Fruit fly (Drosophila melanogaster) whole organism, embryonic: ENCODE results near the gene pont.

Experiments used
- Asciz ChIP-seq: fragments of 200-800 bp; sonication (Bioruptor generic); optimal IDR thresholded peaks from 2 replicates; lab custom pipeline; 2017; ENCODE audit warnings: missing biosample characterization, mild to moderate bottlenecking, missing genetic modification characterization, missing genetic modification reagents
- CG10366 ChIP-seq: fragments of 200-800 bp; sonication (Bioruptor generic); IDR thresholded peaks from 2 replicates; pipeline ENCODE4 v1.3.6; 2022; ENCODE audit warnings: missing biosample characterization, missing genetic modification characterization
- CG11456 ChIP-seq: fragments of 200-800 bp; sonication (Bioruptor generic); IDR thresholded peaks from 3 replicates; pipeline ENCODE4 v1.3.6; 2022; ENCODE audit warnings: missing biosample characterization, missing genetic modification characterization
- CG12744 ChIP-seq: fragments of 200-800 bp; sonication (Bioruptor generic); optimal IDR thresholded peaks from 2 replicates; lab custom pipeline; 2016; ENCODE audit warnings: missing biosample characterization, missing genetic modification characterization
- CG15011 ChIP-seq: fragments of 200-800 bp; sonication (Bioruptor generic); optimal IDR thresholded peaks from 3 replicates; lab custom pipeline; 2018; ENCODE audit warnings: missing biosample characterization, mild to moderate bottlenecking, missing genetic modification characterization
- CG15269 ChIP-seq: fragments of 200-800 bp; sonication (Bioruptor generic); optimal IDR thresholded peaks from 2 replicates; lab custom pipeline; 2018; ENCODE audit warnings: missing biosample characterization, mild to moderate bottlenecking, missing genetic modification characterization, moderate library complexity
- CG15479 ChIP-seq: fragments of 200-800 bp; sonication (Bioruptor generic); optimal IDR thresholded peaks from 3 replicates; lab custom pipeline; 2019; ENCODE audit warnings: missing biosample characterization, mild to moderate bottlenecking, missing genetic modification characterization, moderate library complexity
- CG17328 ChIP-seq: fragments of 200-800 bp; sonication (Bioruptor generic); IDR thresholded peaks from 2 replicates; pipeline ENCODE4 v1.3.6; 2022; ENCODE audit warnings: missing biosample characterization, missing genetic modification characterization
- CG17361 ChIP-seq: fragments of 200-800 bp; sonication (Bioruptor generic); IDR thresholded peaks from 3 replicates; pipeline ENCODE4 v1.3.6; 2022; ENCODE audit warnings: missing biosample characterization, missing genetic modification characterization
- CG18011 ChIP-seq: fragments of 200-800 bp; sonication (Bioruptor generic); optimal IDR thresholded peaks from 2 replicates; lab custom pipeline; 2017; ENCODE audit warnings: missing biosample characterization, missing genetic modification characterization, mild to moderate bottlenecking, moderate library complexity, missing genotype
- CG2889 ChIP-seq: fragments of 200-800 bp; sonication (Bioruptor generic); IDR thresholded peaks from 3 replicates; pipeline ENCODE4 v1.3.6; 2022; ENCODE audit warnings: missing biosample characterization, missing genetic modification characterization
- CG3065 ChIP-seq: fragments of 200-800 bp; sonication (Bioruptor generic); optimal IDR thresholded peaks from 2 replicates; lab custom pipeline; 2016; ENCODE audit warnings: missing biosample characterization, missing genetic modification characterization
- CG33213 ChIP-seq: fragments of 200-800 bp; sonication (Bioruptor generic); optimal IDR thresholded peaks from 3 replicates; lab custom pipeline; 2016; ENCODE audit warnings: missing biosample characterization, missing genetic modification characterization
- CG34376 ChIP-seq: fragments of 200-800 bp; sonication (Bioruptor generic); optimal IDR thresholded peaks from 2 replicates; lab custom pipeline; 2018; ENCODE audit warnings: missing biosample characterization, mild to moderate bottlenecking, missing genetic modification characterization
- CG8290 ChIP-seq, 3 experiments: fragments of 200-800 bp; sonication (Bioruptor generic); optimal IDR thresholded peaks; 2 replicates each; lab custom pipeline; 2016 to 2019; ENCODE audit warnings: missing biosample characterization in 3 of 3, missing genetic modification characterization in 3 of 3, mild to moderate bottlenecking in 2 of 3, moderate library complexity in 1 of 3
- CG9797 ChIP-seq: fragments of 200-800 bp; sonication (Bioruptor generic); optimal IDR thresholded peaks from 3 replicates; lab custom pipeline; 2018; ENCODE audit warnings: missing biosample characterization, mild to moderate bottlenecking, missing genetic modification characterization
- CrebB ChIP-seq: fragments of 200-800 bp; sonication (Bioruptor generic); optimal IDR thresholded peaks from 3 replicates; lab custom pipeline; 2018; ENCODE audit warnings: missing biosample characterization, mild to moderate bottlenecking, missing genetic modification characterization
- Dip3 ChIP-seq: fragments of 200-800 bp; sonication (Bioruptor generic); optimal IDR thresholded peaks from 3 replicates; lab custom pipeline; 2016; ENCODE audit warnings: missing biosample characterization, missing genetic modification characterization
- Lpt ChIP-seq: fragments of >200 bp; optimal IDR thresholded peaks from 2 replicates; lab custom pipeline; 2018; ENCODE audit warnings: missing biosample characterization, missing genetic modification characterization
- Max ChIP-seq: fragments of 200-800 bp; sonication (Bioruptor generic); optimal IDR thresholded peaks from 2 replicates; lab custom pipeline; 2016; ENCODE audit warnings: missing biosample characterization, mild to moderate bottlenecking, missing genetic modification characterization
- Mes4 ChIP-seq: fragments of 200-800 bp; sonication (Bioruptor generic); optimal IDR thresholded peaks from 2 replicates; lab custom pipeline; 2016; ENCODE audit warnings: missing biosample characterization, missing genetic modification characterization
- Nf-YA ChIP-seq: fragments of 200-800 bp; sonication (Bioruptor generic); IDR thresholded peaks from 2 replicates; pipeline ENCODE4 v1.3.6; 2022; ENCODE audit warnings: missing biosample characterization, missing genetic modification characterization
- Opbp ChIP-seq: fragments of 200-800 bp; sonication (Bioruptor generic); IDR thresholded peaks from 3 replicates; pipeline ENCODE4 v1.3.6; 2022; ENCODE audit warnings: missing biosample characterization, missing genetic modification characterization; ENCODE audit not compliant: partially characterized antibody
- Sry-β ChIP-seq: fragments of 200-800 bp; sonication (Bioruptor generic); optimal IDR thresholded peaks from 2 replicates; lab custom pipeline; 2018; ENCODE audit warnings: missing biosample characterization, mild to moderate bottlenecking, missing genetic modification characterization, moderate library complexity
- Xbp1 ChIP-seq: fragments of 200-800 bp; sonication (Bioruptor generic); optimal IDR thresholded peaks from 3 replicates; lab custom pipeline; 2016; ENCODE audit warnings: missing biosample characterization, mild to moderate bottlenecking, missing genetic modification characterization
- al ChIP-seq: fragments of 200-800 bp; sonication (Bioruptor generic); IDR thresholded peaks from 2 replicates; pipeline ENCODE4 v1.3.6; 2022; ENCODE audit warnings: missing biosample characterization, missing genetic modification characterization
- ci ChIP-seq: fragments of 200-800 bp; sonication (Bioruptor generic); IDR thresholded peaks from 3 replicates; pipeline ENCODE4 v1.3.6; 2022; ENCODE audit warnings: missing biosample characterization, missing genetic modification characterization
- dan ChIP-seq: fragments of 200-800 bp; sonication (Bioruptor generic); IDR thresholded peaks from 2 replicates; pipeline ENCODE4 v1.3.6; 2022; ENCODE audit warnings: missing biosample characterization, missing genetic modification characterization
- dati ChIP-seq: fragments of 200-800 bp; sonication (Bioruptor generic); IDR thresholded peaks from 2 replicates; pipeline ENCODE4 v1.3.6; 2022; ENCODE audit warnings: missing biosample characterization, missing genetic modification characterization
- ewg ChIP-seq: fragments of 200-800 bp; sonication (Bioruptor generic); optimal IDR thresholded peaks from 3 replicates; lab custom pipeline; 2017; ENCODE audit warnings: mild to moderate bottlenecking, missing biosample characterization, missing genetic modification reagents, missing genetic modification characterization
- fu2 ChIP-seq: fragments of 200-800 bp; sonication (Bioruptor generic); optimal IDR thresholded peaks from 2 replicates; lab custom pipeline; 2016; ENCODE audit warnings: missing biosample characterization, missing genetic modification characterization
- gt ChIP-seq: fragments of 200-800 bp; sonication (Bioruptor generic); IDR thresholded peaks from 2 replicates; pipeline ENCODE4 v1.3.6; 2022; ENCODE audit warnings: missing biosample characterization, missing genetic modification characterization
- h ChIP-seq: fragments of >200 bp; optimal IDR thresholded peaks from 2 replicates; lab custom pipeline; 2017
- ind ChIP-seq: fragments of 200-800 bp; sonication (Bioruptor generic); optimal IDR thresholded peaks from 3 replicates; lab custom pipeline; 2016; ENCODE audit warnings: missing biosample characterization, missing genetic modification characterization
- ken ChIP-seq: fragments of 200-800 bp; sonication (Bioruptor generic); IDR thresholded peaks from 3 replicates; pipeline ENCODE4 v1.3.6; 2022; ENCODE audit warnings: missing biosample characterization, missing genetic modification characterization
- kni ChIP-seq: fragments of 200-800 bp; sonication (Bioruptor generic); optimal IDR thresholded peaks from 3 replicates; lab custom pipeline; 2017; ENCODE audit warnings: mild to moderate bottlenecking, missing biosample characterization, missing genetic modification reagents, missing genetic modification characterization
- knrl ChIP-seq: fragments of 200-800 bp; sonication (Bioruptor generic); IDR thresholded peaks from 3 replicates; pipeline ENCODE4 v1.3.6; 2022; ENCODE audit warnings: missing biosample characterization, missing genetic modification characterization; ENCODE audit not compliant: partially characterized antibody
- lov ChIP-seq, 2 experiments: fragments of 200-800 bp in 1 of 2; fragments of >200 bp in 1 of 2; sonication (Bioruptor generic) in 1 of 2; IDR thresholded peaks in 1 of 2; optimal IDR thresholded peaks in 1 of 2; 2 replicates in 1 of 2; 3 replicates in 1 of 2; pipeline versions ENCODE4 v1.3.6 to Lab custom; 2017 to 2022; ENCODE audit warnings: missing biosample characterization in 1 of 2, missing genetic modification characterization in 1 of 2
- mld ChIP-seq: fragments of 200-800 bp; sonication (Bioruptor generic); IDR thresholded peaks from 3 replicates; pipeline ENCODE4 v1.3.6; 2022; ENCODE audit warnings: missing biosample characterization, missing genetic modification characterization; ENCODE audit not compliant: partially characterized antibody
- nmo ChIP-seq: fragments of 200-800 bp; sonication (Bioruptor generic); optimal IDR thresholded peaks from 2 replicates; lab custom pipeline; 2018; ENCODE audit warnings: missing biosample characterization, mild to moderate bottlenecking, missing genetic modification characterization, moderate library complexity
- nom ChIP-seq: fragments of 200-800 bp; sonication (Bioruptor generic); optimal IDR thresholded peaks from 2 replicates; lab custom pipeline; 2017; ENCODE audit warnings: missing biosample characterization, missing genetic modification characterization, mild to moderate bottlenecking, moderate library complexity, missing genetic modification reagents
- otp ChIP-seq: fragments of 200-800 bp; sonication (Bioruptor generic); IDR thresholded peaks from 3 replicates; pipeline ENCODE4, ENCODE4 v1.3.6; 2022; ENCODE audit warnings: missing biosample characterization, missing genetic modification characterization
- pita ChIP-seq: fragments of 200-800 bp; sonication (Bioruptor generic); optimal IDR thresholded peaks from 2 replicates; lab custom pipeline; 2017; ENCODE audit warnings: missing biosample characterization, mild to moderate bottlenecking, missing genetic modification characterization
- pzg ChIP-seq: fragments of 200-800 bp; sonication (Bioruptor generic); optimal IDR thresholded peaks from 3 replicates; lab custom pipeline; 2018; ENCODE audit warnings: missing biosample characterization, mild to moderate bottlenecking, missing genetic modification characterization, moderate library complexity
- row ChIP-seq: fragments of 200-800 bp; sonication (Bioruptor generic); IDR thresholded peaks from 3 replicates; pipeline ENCODE4 v1.3.6; 2022; ENCODE audit warnings: missing biosample characterization, missing genetic modification characterization
- slou ChIP-seq: fragments of 200-800 bp; sonication (Bioruptor generic); optimal IDR thresholded peaks from 3 replicates; lab custom pipeline; 2016; ENCODE audit warnings: missing biosample characterization, missing genetic modification characterization
- trem ChIP-seq: fragments of 200-800 bp; optimal IDR thresholded peaks from 3 replicates; lab custom pipeline; 2019; ENCODE audit warnings: missing biosample characterization, mild to moderate bottlenecking, missing genetic modification characterization, moderate library complexity
- vvl ChIP-seq: fragments of 200-800 bp; sonication (Bioruptor generic); IDR thresholded peaks from 2 replicates; pipeline ENCODE4 v1.3.6; 2022; ENCODE audit warnings: missing biosample characterization, missing genetic modification characterization
- wek ChIP-seq: fragments of 200-800 bp; sonication (Bioruptor generic); optimal IDR thresholded peaks from 3 replicates; lab custom pipeline; 2018; ENCODE audit warnings: missing biosample characterization, mild to moderate bottlenecking, missing genetic modification characterization, moderate library complexity

Gene pont

DNA sequence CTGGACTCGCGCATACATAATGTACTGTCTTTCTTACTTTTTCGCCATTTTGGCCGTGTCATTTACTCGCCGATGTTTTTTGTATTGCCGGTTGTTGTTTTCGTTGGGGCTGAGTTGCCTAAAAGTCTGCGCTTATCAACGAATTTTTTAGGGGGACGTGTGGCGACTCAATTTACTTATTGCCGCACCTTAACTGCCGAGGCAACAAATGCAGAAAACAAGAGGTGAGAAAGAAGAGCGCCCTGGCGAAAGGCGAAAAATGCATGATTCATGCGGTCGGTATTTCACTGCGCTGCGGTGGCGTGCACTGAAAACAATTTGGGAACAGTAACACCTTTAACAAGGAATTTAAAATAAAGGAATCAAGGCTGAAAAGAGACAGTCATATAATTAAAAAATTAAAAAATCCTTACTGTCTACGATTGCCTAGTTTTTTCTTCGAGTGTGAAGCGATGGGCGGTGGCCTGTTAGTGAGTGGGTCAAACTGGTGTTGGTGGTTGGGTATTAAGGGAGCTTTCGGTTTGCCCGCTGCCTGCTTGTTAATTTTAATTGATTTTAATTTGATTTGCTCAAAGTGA is 7.0 kb downstream of the pont start (continued):
- peak; percentile 63 for TF ChIP-seq nmo (GFP tag; lab: Kevin White, UChicago)
- TF ChIP-seq gt (GFP tag; lab: Robert Waterston, UW) = 0 out of 2 replicates have a peak, but pooled peaks have one; percentile 25
- TF ChIP-seq CG12744 = peak; percentile 14
- no peak for TF ChIP-seq pita (GFP tag; lab: Kevin White, UChicago)
- peak; percentile 84 for TF ChIP-seq ken
- TF ChIP-seq wek (GFP tag; lab: Kevin White, UChicago) = no peak
- no peak for TF ChIP-seq CrebB (tag; lab: Kevin White, UChicago)
- TF ChIP-seq trem (tag; lab: Kevin White, UChicago) = peak; percentile 29
- TF ChIP-seq CG34376 (GFP tag; lab: Kevin White, UChicago) = no peak
- no peak for TF ChIP-seq Sry-β
- peak; percentile 80 for TF ChIP-seq CG11456 (GFP tag; lab: Robert Waterston, UW)
- TF ChIP-seq CG17361 (GFP tag; lab: Robert Waterston, UW) = no peak; the same call in 2 of the 3 replicates
- TF ChIP-seq Max = peak; percentile 47
- peak; percentile 67 for TF ChIP-seq Asciz (GFP tag; lab: Kevin White, UChicago)
- peak; percentile 66; the same call in 1 of the 2 replicates for TF ChIP-seq Nf-YA (GFP tag; lab: Robert Waterston, UW)
- peak; percentile 67 for TF ChIP-seq Xbp1 (GFP tag; lab: Kevin White, UChicago)
- TF ChIP-seq CG15269 (tag; lab: Kevin White, UChicago) = peak; percentile 70
- TF ChIP-seq Lpt (GFP tag; lab: Kevin White, UChicago) = no peak
- no peak for TF ChIP-seq pzg (GFP tag; lab: Kevin White, UChicago)
- peak; percentile 90 for TF ChIP-seq vvl
- peak; percentile 52 for TF ChIP-seq Dip3 (GFP tag; lab: Kevin White, UChicago)
- TF ChIP-seq CG18011 (GFP tag; lab: Kevin White, UChicago) = no peak
- peak; percentile 58 for TF ChIP-seq ewg (GFP tag; lab: Kevin White, UChicago)
- TF ChIP-seq kni (GFP tag; lab: Kevin White, UChicago) = no peak
- TF ChIP-seq CG10366 (GFP tag; lab: Robert Waterston, UW) = peak; percentile 85
- TF ChIP-seq knrl (GFP tag; lab: Robert Waterston, UW) = no peak
- no peak for TF ChIP-seq CG15011 (GFP tag; lab: Kevin White, UChicago)
- no peak for TF ChIP-seq mld
- no peak for TF ChIP-seq Opbp
- peak; percentile 93 for TF ChIP-seq ci (GFP tag; lab: Robert Waterston, UW)
- no peak for TF ChIP-seq lov (optimal IDR thresholded peaks at IDR 0.05; lab: Kevin White, UChicago)
- TF ChIP-seq lov (GFP tag; IDR thresholded peaks at IDR 0.05; lab: Robert Waterston, UW) = peak; percentile 61; the same call in 1 of the 3 replicates
- TF ChIP-seq dan (GFP tag; lab: Robert Waterston, UW) = no peak
- peak; percentile 60; the same call in 1 of the 2 replicates for TF ChIP-seq dati (GFP tag; lab: Robert Waterston, UW)
- peak; percentile 71 for TF ChIP-seq ind
- TF ChIP-seq CG3065 (GFP tag; lab: Kevin White, UChicago) = no peak
- TF ChIP-seq fu2 (GFP tag; lab: Kevin White, UChicago) = no peak
- TF ChIP-seq CG15479 (GFP tag; lab: Kevin White, UChicago) = no peak
- TF ChIP-seq nom (GFP tag; lab: Kevin White, UChicago) = no peak
- peak; percentile 84 for TF ChIP-seq CG17328 (GFP tag; lab: Robert Waterston, UW)
- TF ChIP-seq Mes4 (GFP tag; lab: Kevin White, UChicago) = no peak
- no peak for TF ChIP-seq CG9797
- TF ChIP-seq CG8290 (GFP tag; optimal IDR thresholded peaks at IDR 0.05; lab: Kevin White, UChicago) = no peak
- TF ChIP-seq CG8290 (tag; optimal IDR thresholded peaks at IDR 0.05; lab: Kevin White, UChicago) = peak in 1 of 2 experiments; percentile 32
- peak; percentile 81 for TF ChIP-seq otp (GFP tag; lab: Robert Waterston, UW)
- no peak for TF ChIP-seq h (lab: Kevin White, UChicago)
- TF ChIP-seq CG33213 = no peak
- no peak for TF ChIP-seq slou (GFP tag; lab: Kevin White, UChicago)
- peak; percentile 75; the same call in 2 of the 3 replicates for TF ChIP-seq CG2889 (GFP tag; lab: Robert Waterston, UW)
- TF ChIP-seq row (GFP tag; lab: Robert Waterston, UW) = peak; percentile 72
- TF ChIP-seq al (GFP tag; lab: Robert Waterston, UW) = peak; percentile 60
